Fruit fly (Drosophila melanogaster) whole organism, prepupa: ENCODE measurements around the gene MFS3.

Source experiments
- CG10669 ChIP-seq: fragments of 200-800 bp; sonication (Bioruptor generic); optimal IDR thresholded peaks from 3 replicates; lab custom pipeline; 2018; ENCODE audit warnings: missing biosample characterization, mild to moderate bottlenecking, missing genetic modification characterization, moderate library complexity
- CG11762 ChIP-seq: fragments of 200-800 bp; sonication (Bioruptor generic); optimal IDR thresholded peaks from 3 replicates; lab custom pipeline; 2016; ENCODE audit warnings: missing biosample characterization, missing genetic modification characterization; ENCODE audit not compliant: insufficient read depth
- CG11902 ChIP-seq: fragments of 200-800 bp; sonication (Bioruptor generic); optimal IDR thresholded peaks from 3 replicates; lab custom pipeline; 2016; ENCODE audit warnings: missing biosample characterization, missing genetic modification characterization
- CG15336 ChIP-seq: fragments of 200-800 bp; sonication (Bioruptor generic); IDR thresholded peaks from 2 replicates; pipeline ENCODE4 v1.3.6; 2022; ENCODE audit warnings: missing biosample characterization, missing genetic modification characterization
- CG1621 ChIP-seq: fragments of 200-800 bp; sonication (Bioruptor generic); optimal IDR thresholded peaks from 3 replicates; lab custom pipeline; 2018; ENCODE audit warnings: missing biosample characterization, mild to moderate bottlenecking, missing genetic modification characterization
- CG3032 ChIP-seq: fragments of 200-800 bp; optimal IDR thresholded peaks from 2 replicates; lab custom pipeline; 2019; ENCODE audit warnings: missing biosample characterization, mild to moderate bottlenecking, missing genetic modification characterization, moderate library complexity
- CG31627 ChIP-seq: fragments of 200-800 bp; sonication (Bioruptor generic); optimal IDR thresholded peaks from 3 replicates; lab custom pipeline; 2016; ENCODE audit warnings: missing biosample characterization, missing genetic modification characterization
- CG3919 ChIP-seq: fragments of 200-800 bp; sonication (Bioruptor generic); optimal IDR thresholded peaks from 3 replicates; lab custom pipeline; 2016; ENCODE audit warnings: missing biosample characterization, missing genetic modification characterization
- CG4318 ChIP-seq: fragments of 200-800 bp; sonication (Bioruptor generic); optimal IDR thresholded peaks from 3 replicates; lab custom pipeline; 2017; ENCODE audit warnings: missing biosample characterization, mild to moderate bottlenecking, missing genetic modification characterization
- CG6163 ChIP-seq: fragments of 200-800 bp; sonication (Bioruptor generic); IDR thresholded peaks from 3 replicates; pipeline ENCODE4 v1.3.6; 2022; ENCODE audit warnings: missing biosample characterization, missing genetic modification characterization
- CG6276 ChIP-seq: fragments of 200-800 bp; sonication (Bioruptor generic); optimal IDR thresholded peaks from 2 replicates; lab custom pipeline; 2017; ENCODE audit warnings: missing biosample characterization, mild to moderate bottlenecking, missing genetic modification characterization
- CG7368 ChIP-seq: fragments of 200-800 bp; sonication (Bioruptor generic); optimal IDR thresholded peaks from 3 replicates; lab custom pipeline; 2016; ENCODE audit warnings: missing biosample characterization, missing genetic modification characterization
- CG8319 ChIP-seq: fragments of 200-800 bp; sonication (Bioruptor generic); optimal IDR thresholded peaks from 3 replicates; lab custom pipeline; 2016; ENCODE audit warnings: missing biosample characterization, missing genetic modification characterization
- Eip75B ChIP-seq: fragments of 200-800 bp; sonication (Bioruptor generic); optimal IDR thresholded peaks from 3 replicates; lab custom pipeline; 2016; ENCODE audit warnings: missing biosample characterization, missing genetic modification characterization
- Ets21C ChIP-seq: fragments of 200-800 bp; sonication (Bioruptor generic); optimal IDR thresholded peaks from 3 replicates; lab custom pipeline; 2016; ENCODE audit warnings: missing biosample characterization, missing genetic modification characterization
- Gug ChIP-seq: fragments of 200-800 bp; sonication (Bioruptor generic); IDR thresholded peaks from 2 replicates; pipeline ENCODE4 v1.3.6; 2022; ENCODE audit warnings: missing biosample characterization, missing genetic modification characterization
- Hr38 ChIP-seq: sonication (Bioruptor generic); optimal IDR thresholded peaks from 2 replicates; lab custom pipeline; 2016; ENCODE audit warnings: missing biosample characterization, missing genetic modification characterization
- Hr39 ChIP-seq: fragments of 200-800 bp; sonication (Bioruptor generic); optimal IDR thresholded peaks from 2 replicates; lab custom pipeline; 2016; ENCODE audit warnings: missing biosample characterization, missing genetic modification characterization
- Hr4 ChIP-seq: fragments of 200-800 bp; sonication (Bioruptor generic); optimal IDR thresholded peaks from 3 replicates; lab custom pipeline; 2016; ENCODE audit warnings: missing biosample characterization, missing genetic modification characterization
- Lpt ChIP-seq: fragments of 200-800 bp; sonication (Bioruptor generic); optimal IDR thresholded peaks from 3 replicates; lab custom pipeline; 2016; ENCODE audit warnings: missing biosample characterization, missing genetic modification characterization
- Met ChIP-seq: fragments of 200-800 bp; sonication (Bioruptor generic); optimal IDR thresholded peaks from 3 replicates; lab custom pipeline; 2016; ENCODE audit warnings: missing biosample characterization, missing genetic modification characterization
- OdsH ChIP-seq: fragments of 200-800 bp; sonication (Bioruptor generic); optimal IDR thresholded peaks from 3 replicates; lab custom pipeline; 2016; ENCODE audit warnings: missing biosample characterization, missing genetic modification characterization
- Sox102F ChIP-seq: fragments of 200-800 bp; sonication (Bioruptor generic); optimal IDR thresholded peaks from 2 replicates; lab custom pipeline; 2016; ENCODE audit warnings: missing biosample characterization, mild to moderate bottlenecking, missing genetic modification characterization
- achi ChIP-seq: fragments of 200-800 bp; sonication (Bioruptor generic); optimal IDR thresholded peaks from 3 replicates; lab custom pipeline; 2016; ENCODE audit warnings: missing biosample characterization, missing genetic modification characterization
- acj6 ChIP-seq: fragments of 200-800 bp; sonication (Bioruptor generic); optimal IDR thresholded peaks from 3 replicates; lab custom pipeline; 2016; ENCODE audit warnings: missing biosample characterization, missing genetic modification characterization
- eg ChIP-seq: fragments of 200-800 bp; sonication (Bioruptor generic); IDR thresholded peaks from 3 replicates; pipeline ENCODE4 v1.3.6; 2022; ENCODE audit warnings: missing biosample characterization, missing genetic modification characterization
- esn ChIP-seq: fragments of 200-800 bp; sonication (Bioruptor generic); optimal IDR thresholded peaks from 2 replicates; lab custom pipeline; 2016; ENCODE audit warnings: missing biosample characterization, mild to moderate bottlenecking, missing genetic modification characterization, moderate library complexity
- fd59A ChIP-seq: fragments of 200-800 bp; sonication (Bioruptor generic); optimal IDR thresholded peaks from 2 replicates; lab custom pipeline; 2017; ENCODE audit warnings: missing biosample characterization, mild to moderate bottlenecking, missing genetic modification characterization, missing genetic modification reagents
- fkh ChIP-seq: fragments of 200-800 bp; sonication (Bioruptor generic); optimal IDR thresholded peaks from 3 replicates; lab custom pipeline; 2017; ENCODE audit warnings: missing biosample characterization, mild to moderate bottlenecking, missing genetic modification characterization, moderate library complexity
- pdm3 ChIP-seq: fragments of 200-800 bp; sonication (Bioruptor generic); optimal IDR thresholded peaks from 3 replicates; lab custom pipeline; 2016; ENCODE audit warnings: missing biosample characterization, missing genetic modification characterization
- ss ChIP-seq, 2 experiments: fragments of 200-800 bp; sonication (Bioruptor generic); optimal IDR thresholded peaks; 2 replicates in 1 of 2; 3 replicates in 1 of 2; lab custom pipeline; 2017 to 2018; ENCODE audit warnings: mild to moderate bottlenecking in 2 of 2, missing biosample characterization in 2 of 2, missing genetic modification characterization in 2 of 2, moderate library complexity in 1 of 2
- svp ChIP-seq: fragments of 200-800 bp; sonication (Bioruptor generic); peaks from one replicate; lab custom pipeline; 2016; ENCODE audit warnings: missing biosample characterization, missing genetic modification characterization
- vri ChIP-seq: fragments of 200-800 bp; sonication (Bioruptor generic); optimal IDR thresholded peaks from 3 replicates; lab custom pipeline; 2016; ENCODE audit warnings: missing biosample characterization, mild to moderate bottlenecking, missing genetic modification characterization

MFS3 gene

DNA sequence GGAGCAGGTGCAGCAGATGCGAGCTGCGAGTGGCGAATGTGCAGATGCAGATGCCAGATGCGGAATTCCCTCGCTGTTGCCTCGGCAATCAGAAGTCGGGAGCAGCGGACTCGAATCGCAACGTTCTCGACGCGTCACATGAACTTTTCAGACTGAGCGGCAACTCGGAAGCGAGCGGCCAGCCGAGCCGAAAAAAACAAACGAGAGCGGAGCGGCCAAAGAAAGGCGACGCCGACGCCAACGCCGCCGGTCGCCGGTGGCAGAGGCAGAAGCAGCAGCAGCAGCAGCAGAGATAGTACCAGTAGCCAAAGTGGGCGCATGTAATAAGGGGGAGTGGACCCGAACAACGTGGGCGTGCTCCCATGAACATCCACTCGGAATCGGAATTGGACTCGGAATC is 40.7 kb upstream of the MFS3 start, which contains the start of gene CG4629 (continued):
- TF ChIP-seq CG1621 (no peak), CG6163 (GFP tag; lab: Robert Waterston, UW) (no peak), fd59A (GFP tag; lab: Kevin White, UChicago) (no peak), CG11902 (GFP tag; lab: Kevin White, UChicago) (no peak), CG10669 (GFP tag; lab: Kevin White, UChicago) (no peak), CG11762 (GFP tag; lab: Kevin White, UChicago) (no peak), CG4318 (GFP tag; lab: Kevin White, UChicago) (no peak), Met (GFP tag; lab: Kevin White, UChicago) (no peak)

DNA sequence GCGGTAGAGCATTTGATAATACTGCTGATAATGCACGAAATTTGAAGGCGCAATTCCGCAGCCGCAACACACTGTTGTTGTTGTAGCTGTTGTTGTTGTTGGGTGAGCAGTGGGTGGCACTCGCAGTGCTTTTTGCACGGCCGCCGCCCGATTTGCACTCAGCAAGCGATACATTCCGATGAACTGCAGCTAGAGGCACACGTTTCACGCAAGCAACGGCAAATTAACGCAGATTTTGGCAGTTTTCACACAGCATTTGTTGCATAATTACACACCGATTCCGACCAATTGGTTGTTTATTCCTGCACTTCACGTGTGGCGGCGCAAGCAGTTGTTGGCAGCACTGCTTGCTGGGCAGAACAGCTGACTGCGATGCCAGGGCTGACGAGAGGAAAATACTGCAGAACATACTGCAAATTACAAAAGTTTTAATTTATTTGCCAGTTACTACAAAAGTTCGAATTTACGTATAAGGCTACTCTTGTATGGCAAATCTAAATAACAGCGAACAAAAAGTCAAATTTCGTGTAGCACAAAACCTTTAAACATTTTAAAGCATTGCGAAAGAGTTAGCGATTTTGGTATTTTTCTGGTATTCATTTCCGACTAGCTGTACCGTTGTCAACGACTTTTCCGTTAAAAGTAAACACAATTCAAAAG is 34.8 kb upstream of the MFS3 start, which contains the start of the genes PolrMT and CG14339:
PolrMT (minus strand) TSS at position 345 of the 660 bp plus-strand sequence.
CG14339 (plus strand) TSS at position 512 of the 660 bp plus-strand sequence.
- peak; percentile 0 for TF ChIP-seq Hr39
- TF ChIP-seq CG3032 (tag; lab: Kevin White, UChicago) = peak; percentile 1
- peak; percentile 64 for TF ChIP-seq fkh (GFP tag; lab: Kevin White, UChicago)
- TF ChIP-seq CG31627 (GFP tag; lab: Kevin White, UChicago) = peak; percentile 13
- TF ChIP-seq esn = peak; percentile 47
- TF ChIP-seq vri (GFP tag; lab: Kevin White, UChicago) = peak; percentile 85
- TF ChIP-seq OdsH (GFP tag; lab: Kevin White, UChicago) = no peak
- TF ChIP-seq pdm3 (GFP tag; lab: Kevin White, UChicago) = no peak

DNA sequence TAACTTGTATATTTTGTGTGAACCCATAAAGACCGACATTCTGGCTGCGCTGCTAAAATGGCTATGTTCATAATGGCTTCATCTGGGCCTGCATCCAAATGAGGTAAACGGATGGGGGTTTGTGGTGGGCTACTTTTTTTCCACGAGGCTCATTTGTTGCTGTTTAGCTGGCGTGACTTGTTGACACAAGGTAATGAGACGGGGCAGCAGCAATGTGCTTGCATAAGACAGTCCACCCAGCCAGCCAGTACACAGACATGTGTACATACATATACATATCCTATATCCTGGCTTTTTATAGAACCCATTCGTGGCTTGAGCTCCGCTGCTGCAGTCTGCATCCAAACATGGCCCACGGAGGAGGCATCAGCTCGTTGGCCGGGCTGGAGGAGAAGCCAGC is 30.4 kb upstream of the MFS3 start, which contains the start of gene CG14340:
CG14340 (plus strand) TSS at position 301 of the 400 bp plus-strand sequence.
- TF ChIP-seq CG6276 (no peak), CG3919 (GFP tag; lab: Kevin White, UChicago) (no peak), achi (GFP tag; lab: Kevin White, UChicago) (no peak), Lpt (no peak), acj6 (GFP tag; lab: Kevin White, UChicago) (no peak), svp (no peak), Ets21C (GFP tag; lab: Kevin White, UChicago) (no peak), CG31627 (GFP tag; lab: Kevin White, UChicago) (no peak), Gug (no peak), Met (GFP tag; lab: Kevin White, UChicago) (no peak), vri (GFP tag; lab: Kevin White, UChicago) (no peak), Sox102F (no peak), Eip75B (GFP tag; lab: Kevin White, UChicago) (no peak), CG8319 (GFP tag; lab: Kevin White, UChicago) (no peak), CG15336 (no peak), Hr39 (no peak), eg (GFP tag; lab: Robert Waterston, UW) (no peak), Hr4 (GFP tag; lab: Kevin White, UChicago) (no peak), ss (GFP tag; optimal IDR thresholded peaks at IDR 0.05; lab: Kevin White, UChicago) (no peak)

DNA sequence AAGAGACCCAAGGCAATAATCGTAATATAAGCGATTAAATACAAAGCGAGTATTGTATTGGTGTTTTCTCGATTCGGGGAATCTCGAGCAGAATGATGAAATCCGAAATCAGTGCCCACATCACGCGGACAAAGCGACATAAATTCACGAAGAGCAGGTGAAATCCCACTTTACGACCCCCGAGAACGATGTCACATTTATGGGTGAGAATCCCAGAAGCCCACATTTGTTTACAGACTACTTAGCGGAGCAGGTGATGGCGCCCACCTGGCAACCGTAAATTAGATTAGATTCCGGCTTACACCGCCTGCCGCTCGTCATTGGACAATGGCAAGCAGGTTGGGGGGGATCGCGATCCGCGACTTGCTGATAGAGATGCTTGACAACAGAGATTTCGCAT is 28.8 kb upstream of the MFS3 start:
- TF ChIP-seq Eip75B (GFP tag; lab: Kevin White, UChicago) = no peak
- TF ChIP-seq fkh (GFP tag; lab: Kevin White, UChicago) = peak; percentile 41
- TF ChIP-seq CG7368 (GFP tag; lab: Kevin White, UChicago) = no peak
- TF ChIP-seq CG10669 (GFP tag; lab: Kevin White, UChicago) = no peak
- no peak for TF ChIP-seq Hr38 (GFP tag; lab: Kevin White, UChicago)
- TF ChIP-seq, all 60 proteins: peak for 1
